Fruit fly (Drosophila melanogaster) whole organism, pupa: ENCODE data around the gene CG1896.

ENCODE experiments used
- CG10348 ChIP-seq: fragments of 200-800 bp; sonication (Bioruptor generic); IDR thresholded peaks from 2 replicates; pipeline ENCODE4 v1.3.6; 2022; ENCODE audit warnings: missing biosample characterization, missing genetic modification characterization
- CG12605 ChIP-seq: fragments of 200-800 bp; sonication (Bioruptor generic); IDR thresholded peaks from 2 replicates; pipeline ENCODE4 v1.3.6; 2022; ENCODE audit warnings: missing biosample characterization, missing genetic modification characterization
- CG13204 ChIP-seq: fragments of 200-800 bp; sonication (Bioruptor generic); optimal IDR thresholded peaks from 2 replicates; lab custom pipeline; 2018; ENCODE audit warnings: missing biosample characterization, mild to moderate bottlenecking, missing genetic modification characterization, moderate library complexity
- CG14655 ChIP-seq: fragments of 200-800 bp; sonication (Bioruptor generic); optimal IDR thresholded peaks from 3 replicates; lab custom pipeline; 2017; ENCODE audit warnings: mild to moderate bottlenecking, missing biosample characterization, missing genetic modification reagents, missing genetic modification characterization
- CG15710 ChIP-seq: fragments of 200-800 bp; sonication (Bioruptor generic); optimal IDR thresholded peaks from 2 replicates; lab custom pipeline; 2018; ENCODE audit warnings: missing biosample characterization, mild to moderate bottlenecking, missing genetic modification characterization, moderate library complexity
- CG17806 ChIP-seq: fragments of 200-800 bp; sonication (Bioruptor generic); optimal IDR thresholded peaks from 2 replicates; lab custom pipeline; 2018; ENCODE audit warnings: missing biosample characterization, mild to moderate bottlenecking, missing genetic modification characterization, moderate library complexity
- CG32121 ChIP-seq: fragments of 200-800 bp; sonication (Bioruptor generic); IDR thresholded peaks from 2 replicates; pipeline ENCODE4 v1.3.6; 2022; ENCODE audit warnings: missing biosample characterization, missing genetic modification characterization
- CG34367 ChIP-seq: fragments of 200-800 bp; sonication (Bioruptor generic); optimal IDR thresholded peaks from 2 replicates; lab custom pipeline; 2018; ENCODE audit warnings: missing biosample characterization, mild to moderate bottlenecking, missing genetic modification characterization
- CG4496 ChIP-seq: fragments of 200-800 bp; sonication (Bioruptor generic); IDR thresholded peaks from 3 replicates; pipeline ENCODE4 v1.3.6; 2022; ENCODE audit warnings: missing biosample characterization, missing genetic modification characterization
- CG8159 ChIP-seq: fragments of 200-800 bp; sonication (Bioruptor generic); optimal IDR thresholded peaks from 3 replicates; lab custom pipeline; 2018; ENCODE audit warnings: missing biosample characterization, mild to moderate bottlenecking, missing genetic modification characterization, moderate library complexity
- CG8301 ChIP-seq: fragments of 200-800 bp; sonication (Bioruptor generic); optimal IDR thresholded peaks from 2 replicates; lab custom pipeline; 2018; ENCODE audit warnings: missing biosample characterization, mild to moderate bottlenecking, missing genetic modification characterization
- CG9948 ChIP-seq: fragments of 200-800 bp; sonication (Bioruptor generic); optimal IDR thresholded peaks from 2 replicates; lab custom pipeline; 2018; ENCODE audit warnings: missing biosample characterization, mild to moderate bottlenecking, missing genetic modification characterization, moderate library complexity
- D1 ChIP-seq: fragments of 200-800 bp; sonication (Bioruptor generic); optimal IDR thresholded peaks from 2 replicates; lab custom pipeline; 2018; ENCODE audit warnings: missing biosample characterization, mild to moderate bottlenecking, missing genetic modification characterization, moderate library complexity
- EcR ChIP-seq: fragments of 200-800 bp; sonication (Bioruptor generic); optimal IDR thresholded peaks from 3 replicates; lab custom pipeline; 2019; ENCODE audit warnings: missing biosample characterization, missing genetic modification characterization, mild to moderate bottlenecking, moderate library complexity, missing genetic modification reagents
- Ets98B ChIP-seq: fragments of 200-800 bp; sonication (Bioruptor generic); IDR thresholded peaks from 2 replicates; pipeline ENCODE4 v1.3.6; 2022; ENCODE audit warnings: missing biosample characterization, missing genetic modification characterization
- Pif1A ChIP-seq: fragments of 200-800 bp; sonication (Bioruptor generic); optimal IDR thresholded peaks from 3 replicates; lab custom pipeline; 2016; ENCODE audit warnings: missing biosample characterization, missing genetic modification characterization
- Pif1B ChIP-seq: fragments of 200-800 bp; sonication (Bioruptor generic); optimal IDR thresholded peaks from 3 replicates; lab custom pipeline; 2016; ENCODE audit warnings: missing biosample characterization, missing genetic modification characterization
- Snoo ChIP-seq: fragments of 200-800 bp; sonication (Bioruptor generic); optimal IDR thresholded peaks from 3 replicates; lab custom pipeline; 2017; ENCODE audit warnings: missing biosample characterization, mild to moderate bottlenecking, missing genetic modification characterization, inconsistent platforms
- fd96Ca ChIP-seq: fragments of 200-800 bp; sonication (Bioruptor generic); IDR thresholded peaks from 3 replicates; pipeline ENCODE4 v1.3.6; 2022; ENCODE audit warnings: missing biosample characterization, missing genetic modification characterization
- gl ChIP-seq: fragments of 200-800 bp; sonication (Bioruptor generic); optimal IDR thresholded peaks from 2 replicates; lab custom pipeline; 2018; ENCODE audit warnings: missing biosample characterization, mild to moderate bottlenecking, missing genetic modification characterization
- rn ChIP-seq: fragments of 200-800 bp; sonication (Bioruptor generic); IDR thresholded peaks from 2 replicates; pipeline ENCODE4 v1.3.6; 2022; ENCODE audit warnings: missing biosample characterization, missing genetic modification characterization

Gene CG1896

dm6 chr3R:31701934-31702333, 42.1 kb upstream of the CG1896 start:
- TF ChIP-seq Snoo (tag; lab: Kevin White, UChicago): no peak
- peak; percentile 77; the same call in 2 of the 3 replicates for TF ChIP-seq CG4496 (GFP tag; lab: Robert Waterston, UW)
- TF ChIP-seq EcR: peak; percentile 54
- no peak for TF ChIP-seq CG8301 (tag; lab: Kevin White, UChicago)
- peak; percentile 29 for TF ChIP-seq gl (tag; lab: Kevin White, UChicago)
- no peak for TF ChIP-seq CG8159 (tag; lab: Kevin White, UChicago)
- TF ChIP-seq, all 21 proteins: peak for 3

dm6 chr3R:31703370-31703769, 40.7 kb upstream of the CG1896 start:
- TF ChIP-seq CG14655 (peak; percentile 20), fd96Ca (GFP tag; lab: Robert Waterston, UW) (no peak), CG32121 (no peak), Snoo (tag; lab: Kevin White, UChicago) (no peak), CG10348 (GFP tag; lab: Robert Waterston, UW) (no peak), CG13204 (GFP tag; lab: Kevin White, UChicago) (no peak), rn (no peak), EcR (peak; percentile 92), CG8159 (tag; lab: Kevin White, UChicago) (peak; percentile 22), CG17806 (tag; lab: Kevin White, UChicago) (peak; percentile 9), CG34367 (tag; lab: Kevin White, UChicago) (no peak)

- TF ChIP-seq CG14655 (peak; percentile 26), Pif1A (GFP tag; lab: Kevin White, UChicago) (no peak), CG8159 (tag; lab: Kevin White, UChicago) (peak; percentile 1), CG13204 (GFP tag; lab: Kevin White, UChicago) (no peak), CG9948 (tag; lab: Kevin White, UChicago) (peak; percentile 8), D1 (tag; lab: Kevin White, UChicago) (no peak), CG17806 (tag; lab: Kevin White, UChicago) (peak; percentile 12), CG10348 (GFP tag; lab: Robert Waterston, UW) (no peak), fd96Ca (GFP tag; lab: Robert Waterston, UW) (no peak), CG32121 (no peak)
These were observed 39.4 kb upstream of the CG1896 start for dm6 chr3R:31704524-31705215.

- TF ChIP-seq fd96Ca (GFP tag; lab: Robert Waterston, UW) (peak; percentile 85), CG8159 (tag; lab: Kevin White, UChicago) (peak; percentile 51), Ets98B (GFP tag; lab: Robert Waterston, UW) (peak; percentile 73), CG32121 (peak; percentile 42; the same call in 1 of the 2 replicates), Pif1B (GFP tag; lab: Kevin White, UChicago) (peak; percentile 58), CG13204 (GFP tag; lab: Kevin White, UChicago) (no peak), CG10348 (GFP tag; lab: Robert Waterston, UW) (no peak), gl (tag; lab: Kevin White, UChicago) (peak; percentile 15), CG8301 (tag; lab: Kevin White, UChicago) (peak; percentile 86), Snoo (tag; lab: Kevin White, UChicago) (no peak), CG17806 (tag; lab: Kevin White, UChicago) (peak; percentile 62), CG12605 (GFP tag; lab: Robert Waterston, UW) (peak; percentile 82), D1 (tag; lab: Kevin White, UChicago) (no peak), EcR (peak; percentile 85), rn (peak; percentile 40; the same call in 1 of the 2 replicates), CG9948 (tag; lab: Kevin White, UChicago) (peak; percentile 77), CG14655 (peak; percentile 93), CG34367 (tag; lab: Kevin White, UChicago) (peak; percentile 48), CG4496 (GFP tag; lab: Robert Waterston, UW) (peak; percentile 87), Pif1A (GFP tag; lab: Kevin White, UChicago) (peak; percentile 67), CG15710 (tag; lab: Kevin White, UChicago) (peak; percentile 33)
These were observed 37.8 kb upstream of the CG1896 start for dm6 chr3R:31706142-31706894.

- TF ChIP-seq CG9948 (tag; lab: Kevin White, UChicago) (peak; percentile 24), CG8301 (tag; lab: Kevin White, UChicago) (peak; percentile 32), Pif1B (GFP tag; lab: Kevin White, UChicago) (no peak), CG17806 (tag; lab: Kevin White, UChicago) (peak; percentile 35), CG10348 (GFP tag; lab: Robert Waterston, UW) (no peak), fd96Ca (GFP tag; lab: Robert Waterston, UW) (no peak), CG8159 (tag; lab: Kevin White, UChicago) (peak; percentile 52), CG14655 (peak; percentile 27)
These were observed 37.2 kb upstream of the CG1896 start for dm6 chr3R:31706895-31707238.

- TF ChIP-seq CG17806 (tag; lab: Kevin White, UChicago): no peak
These were observed 35.8 kb upstream of the CG1896 start, which contains the start of gene CG42693 for dm6 chr3R:31708240-31708639. TSS of gene CG42693 (minus strand) at chr3R:31708340.
